Fruit fly (Drosophila melanogaster) whole organism, embryonic: Measurements from ENCODE around the gene CG14326.

Experiments used
- Bgb ChIP-seq: fragments of 200-800 bp; sonication (Bioruptor generic); IDR thresholded peaks from 2 replicates; pipeline ENCODE4 v1.3.6; 2022; ENCODE audit warnings: missing biosample characterization, missing genetic modification characterization; ENCODE audit not compliant: partially characterized antibody
- BtbVII ChIP-seq: fragments of 200-800 bp; sonication (Bioruptor generic); optimal IDR thresholded peaks from 3 replicates; lab custom pipeline; 2017; ENCODE audit warnings: missing biosample characterization, mild to moderate bottlenecking, missing genetic modification characterization
- CG10267 ChIP-seq: fragments of 200-800 bp; sonication (Bioruptor generic); optimal IDR thresholded peaks from 2 replicates; lab custom pipeline; 2018; ENCODE audit warnings: missing biosample characterization, mild to moderate bottlenecking, missing genetic modification characterization, moderate library complexity
- CG11247 ChIP-seq: fragments of 200-800 bp; sonication (Bioruptor generic); IDR thresholded peaks from 2 replicates; pipeline ENCODE4 v1.3.6; 2022; ENCODE audit warnings: missing biosample characterization, missing genetic modification characterization
- CG12744 ChIP-seq: fragments of 200-800 bp; sonication (Bioruptor generic); optimal IDR thresholded peaks from 2 replicates; lab custom pipeline; 2016; ENCODE audit warnings: missing biosample characterization, missing genetic modification characterization
- CG13296 ChIP-seq: fragments of 200-800 bp; sonication (Bioruptor generic); optimal IDR thresholded peaks from 3 replicates; lab custom pipeline; 2018; ENCODE audit warnings: missing biosample characterization, mild to moderate bottlenecking, missing genetic modification characterization
- CG14014 ChIP-seq: fragments of 200-800 bp; sonication (Bioruptor generic); IDR thresholded peaks from 2 replicates; pipeline ENCODE4 v1.3.6; 2022; ENCODE audit warnings: missing biosample characterization, missing genetic modification characterization
- CG14710 ChIP-seq: fragments of 200-800 bp; sonication (Bioruptor generic); optimal IDR thresholded peaks from 3 replicates; lab custom pipeline; 2019; ENCODE audit warnings: missing biosample characterization, mild to moderate bottlenecking, missing genetic modification characterization, moderate library complexity
- CG1529 ChIP-seq: fragments of 200-800 bp; sonication (Bioruptor generic); optimal IDR thresholded peaks from 3 replicates; lab custom pipeline; 2018; ENCODE audit warnings: missing biosample characterization, missing genetic modification characterization
- CG1603 ChIP-seq: fragments of 200-800 bp; sonication (Bioruptor generic); optimal IDR thresholded peaks from 2 replicates; lab custom pipeline; 2019; ENCODE audit warnings: missing biosample characterization, mild to moderate bottlenecking, missing genetic modification characterization, moderate library complexity
- CG17802 ChIP-seq: fragments of 200-800 bp; sonication (Bioruptor generic); optimal IDR thresholded peaks from 2 replicates; lab custom pipeline; 2018; ENCODE audit warnings: missing biosample characterization, mild to moderate bottlenecking, missing genetic modification characterization, moderate library complexity
- CG17912 ChIP-seq: fragments of 200-800 bp; sonication (Bioruptor generic); optimal IDR thresholded peaks from 2 replicates; lab custom pipeline; 2018; ENCODE audit warnings: missing biosample characterization, mild to moderate bottlenecking, missing genetic modification characterization
- CG18262 ChIP-seq: fragments of 200-800 bp; optimal IDR thresholded peaks from 3 replicates; lab custom pipeline; 2019; ENCODE audit warnings: missing biosample characterization, mild to moderate bottlenecking, missing genetic modification characterization, moderate library complexity
- CG2202 ChIP-seq: fragments of 200-800 bp; sonication (Bioruptor generic); optimal IDR thresholded peaks from 2 replicates; lab custom pipeline; 2018; ENCODE audit warnings: missing biosample characterization, mild to moderate bottlenecking, missing genetic modification characterization
- CG31365 ChIP-seq: fragments of 200-800 bp; sonication (Bioruptor generic); optimal IDR thresholded peaks from 2 replicates; lab custom pipeline; 2018; ENCODE audit warnings: missing biosample characterization, mild to moderate bottlenecking, missing genetic modification characterization
- CG6854 ChIP-seq: fragments of 200-800 bp; sonication (Bioruptor generic); optimal IDR thresholded peaks from 3 replicates; lab custom pipeline; 2017; ENCODE audit warnings: missing biosample characterization, mild to moderate bottlenecking, missing genetic modification characterization
- CG8388 ChIP-seq: fragments of 200-800 bp; sonication (Bioruptor generic); optimal IDR thresholded peaks from 2 replicates; lab custom pipeline; 2019; ENCODE audit warnings: missing biosample characterization, mild to moderate bottlenecking, missing genetic modification characterization, moderate library complexity
- CG8944 ChIP-seq: fragments of 200-800 bp; sonication (Bioruptor generic); optimal IDR thresholded peaks from 3 replicates; lab custom pipeline; 2016; ENCODE audit warnings: missing biosample characterization, missing genetic modification characterization
- CG9215 ChIP-seq: fragments of 200-800 bp; sonication (Bioruptor generic); IDR thresholded peaks from 2 replicates; pipeline ENCODE4 v1.3.6; 2022; ENCODE audit warnings: missing biosample characterization, missing genetic modification characterization
- CG9437 ChIP-seq: fragments of 200-800 bp; sonication (Bioruptor generic); optimal IDR thresholded peaks from 2 replicates; lab custom pipeline; 2018; ENCODE audit warnings: missing biosample characterization, mild to moderate bottlenecking, missing genetic modification characterization
- Dp ChIP-seq: fragments of 200-800 bp; sonication (Bioruptor generic); optimal IDR thresholded peaks from 2 replicates; lab custom pipeline; 2018; ENCODE audit warnings: missing biosample characterization, mild to moderate bottlenecking, missing genetic modification characterization, moderate library complexity
- Drgx ChIP-seq: fragments of 200-800 bp; sonication (Bioruptor generic); IDR thresholded peaks from 2 replicates; pipeline ENCODE4 v1.3.6; 2022; ENCODE audit warnings: missing biosample characterization, missing genetic modification characterization
- Ets65A ChIP-seq: fragments of 200-800 bp; sonication (Bioruptor generic); peaks from one replicate; lab custom pipeline; 2016; ENCODE audit warnings: missing biosample characterization, missing genetic modification characterization
- GATAe ChIP-seq: fragments of 200-800 bp; sonication (Bioruptor generic); conservative IDR thresholded peaks from 2 replicates; pipeline ENCODE4 v1.3.6; 2022; ENCODE audit warnings: missing biosample characterization, missing genetic modification characterization
- Hand ChIP-seq: fragments of 200-800 bp; sonication (Bioruptor generic); optimal IDR thresholded peaks from 2 replicates; lab custom pipeline; 2017; ENCODE audit warnings: mild to moderate bottlenecking, missing biosample characterization, missing genetic modification reagents, missing genetic modification characterization
- Mad ChIP-seq: fragments of 200-800 bp; sonication (Bioruptor generic); optimal IDR thresholded peaks from 2 replicates; lab custom pipeline; 2016; ENCODE audit warnings: missing biosample characterization, missing genetic modification characterization
- Max ChIP-seq: fragments of 200-800 bp; sonication (Bioruptor generic); optimal IDR thresholded peaks from 2 replicates; lab custom pipeline; 2016; ENCODE audit warnings: missing biosample characterization, mild to moderate bottlenecking, missing genetic modification characterization
- Mes4 ChIP-seq: fragments of 200-800 bp; sonication (Bioruptor generic); optimal IDR thresholded peaks from 2 replicates; lab custom pipeline; 2016; ENCODE audit warnings: missing biosample characterization, missing genetic modification characterization
- NfI ChIP-seq: fragments of 200-800 bp; sonication (Bioruptor generic); optimal IDR thresholded peaks from 3 replicates; lab custom pipeline; 2018; ENCODE audit warnings: missing biosample characterization, mild to moderate bottlenecking, missing genetic modification characterization, moderate library complexity
- Oli ChIP-seq: fragments of 200-800 bp; sonication (Bioruptor generic); optimal IDR thresholded peaks from 2 replicates; lab custom pipeline; 2018; ENCODE audit warnings: missing biosample characterization, mild to moderate bottlenecking, missing genetic modification characterization, moderate library complexity
- Pdp1 ChIP-seq, 2 experiments: fragments of 200-800 bp; sonication (Bioruptor generic); optimal IDR thresholded peaks; 3 replicates each; lab custom pipeline; 2016; ENCODE audit warnings: missing biosample characterization in 2 of 2, missing genetic modification characterization in 2 of 2, mild to moderate bottlenecking in 1 of 2, moderate library complexity in 1 of 2
- br ChIP-seq: fragments of >200 bp; optimal IDR thresholded peaks from 2 replicates; lab custom pipeline; 2017
- chn ChIP-seq: fragments of 200-800 bp; sonication (Bioruptor generic); optimal IDR thresholded peaks from 2 replicates; lab custom pipeline; 2016; ENCODE audit warnings: missing biosample characterization, missing genetic modification characterization
- dmrt11E ChIP-seq: fragments of 200-800 bp; sonication (Bioruptor generic); optimal IDR thresholded peaks from 3 replicates; lab custom pipeline; 2018; ENCODE audit warnings: missing biosample characterization, mild to moderate bottlenecking, missing genetic modification characterization, moderate library complexity
- gsb-n ChIP-seq: fragments of 200-800 bp; sonication (Bioruptor generic); optimal IDR thresholded peaks from 3 replicates; lab custom pipeline; 2018; ENCODE audit warnings: missing biosample characterization, mild to moderate bottlenecking, missing genetic modification characterization
- her ChIP-seq: fragments of 200-800 bp; sonication (Bioruptor generic); optimal IDR thresholded peaks from 2 replicates; lab custom pipeline; 2016; ENCODE audit warnings: missing biosample characterization, missing genetic modification characterization
- mam ChIP-seq: fragments of 200-800 bp; sonication (Bioruptor generic); optimal IDR thresholded peaks from 3 replicates; lab custom pipeline; 2016; ENCODE audit warnings: missing biosample characterization, missing genetic modification characterization
- nerfin-2 ChIP-seq: fragments of 200-800 bp; sonication (Bioruptor generic); IDR thresholded peaks from 2 replicates; pipeline ENCODE4 v1.3.6; 2022; ENCODE audit warnings: missing biosample characterization, missing genetic modification characterization; ENCODE audit not compliant: partially characterized antibody
- nmo ChIP-seq: fragments of 200-800 bp; sonication (Bioruptor generic); optimal IDR thresholded peaks from 2 replicates; lab custom pipeline; 2018; ENCODE audit warnings: missing biosample characterization, mild to moderate bottlenecking, missing genetic modification characterization, moderate library complexity
- nom ChIP-seq: fragments of 200-800 bp; sonication (Bioruptor generic); optimal IDR thresholded peaks from 2 replicates; lab custom pipeline; 2017; ENCODE audit warnings: missing biosample characterization, missing genetic modification characterization, mild to moderate bottlenecking, moderate library complexity, missing genetic modification reagents
- odd ChIP-seq: fragments of 200-800 bp; sonication (Bioruptor generic); optimal IDR thresholded peaks from 2 replicates; lab custom pipeline; 2017; ENCODE audit warnings: missing biosample characterization, mild to moderate bottlenecking, missing genetic modification characterization
- peb ChIP-seq: fragments of 200-800 bp; sonication (Bioruptor generic); IDR thresholded peaks from 2 replicates; pipeline ENCODE4 v1.3.6; 2022; ENCODE audit warnings: missing biosample characterization, missing genetic modification characterization
- pum ChIP-seq: fragments of 200-800 bp; sonication (Bioruptor generic); optimal IDR thresholded peaks from 2 replicates; lab custom pipeline; 2016; ENCODE audit warnings: missing biosample characterization, missing genetic modification characterization
- ranshi ChIP-seq: fragments of 200-800 bp; sonication (Bioruptor generic); IDR thresholded peaks from 2 replicates; pipeline ENCODE4 v1.3.6; 2022; ENCODE audit warnings: missing biosample characterization, missing genetic modification characterization
- salm ChIP-seq: fragments of 200-800 bp; sonication (Bioruptor generic); optimal IDR thresholded peaks from 2 replicates; lab custom pipeline; 2018; ENCODE audit warnings: missing biosample characterization, mild to moderate bottlenecking, missing genetic modification characterization
- schlank ChIP-seq: fragments of 200-800 bp; sonication (Bioruptor generic); optimal IDR thresholded peaks from 2 replicates; lab custom pipeline; 2018; ENCODE audit warnings: missing biosample characterization, mild to moderate bottlenecking, missing genetic modification characterization
- tap ChIP-seq: fragments of 200-800 bp; optimal IDR thresholded peaks from 3 replicates; lab custom pipeline; 2019; ENCODE audit warnings: missing biosample characterization, mild to moderate bottlenecking, missing genetic modification characterization, moderate library complexity
- tin ChIP-seq: fragments of 200-800 bp; sonication (Bioruptor generic); optimal IDR thresholded peaks from 3 replicates; lab custom pipeline; 2016; ENCODE audit warnings: missing biosample characterization, missing genetic modification characterization
- tio ChIP-seq: fragments of 200-800 bp; sonication (Bioruptor generic); optimal IDR thresholded peaks from 2 replicates; lab custom pipeline; 2017; ENCODE audit warnings: missing biosample characterization, missing genetic modification characterization, inconsistent platforms
- vvl ChIP-seq: fragments of 200-800 bp; sonication (Bioruptor generic); IDR thresholded peaks from 2 replicates; pipeline ENCODE4 v1.3.6; 2022; ENCODE audit warnings: missing biosample characterization, missing genetic modification characterization
- zen ChIP-seq: fragments of 200-800 bp; sonication (Bioruptor generic); optimal IDR thresholded peaks from 3 replicates; lab custom pipeline; 2018; ENCODE audit warnings: missing biosample characterization, mild to moderate bottlenecking, missing genetic modification characterization, moderate library complexity

The CG14326 gene

dm6 chr3R:17655040-17655439, 36.1 kb downstream of the CG14326 start (continued):
- TF ChIP-seq Mes4 (GFP tag; lab: Kevin White, UChicago) (peak; percentile 17), CG8944 (GFP tag; lab: Kevin White, UChicago) (no peak), tio (GFP tag; lab: Kevin White, UChicago) (no peak), CG11247 (no peak), Mad (GFP tag; lab: Kevin White, UChicago) (no peak), nerfin-2 (GFP tag; lab: Robert Waterston, UW) (no peak), NfI (GFP tag; lab: Kevin White, UChicago) (peak; percentile 56), br (lab: Kevin White, UChicago) (no peak), Max (GFP tag; lab: Kevin White, UChicago) (no peak), Hand (no peak), CG1603 (tag; lab: Kevin White, UChicago) (peak; percentile 56), BtbVII (no peak), Bgb (GFP tag; lab: Robert Waterston, UW) (no peak), tap (tag; lab: Kevin White, UChicago) (peak; percentile 2), CG1529 (GFP tag; lab: Kevin White, UChicago) (peak; percentile 37), vvl (0 out of 2 replicates have a peak, but pooled peaks have one; percentile 20), schlank (tag; lab: Kevin White, UChicago) (no peak), CG8388 (GFP tag; lab: Kevin White, UChicago) (peak; percentile 48), GATAe (GFP tag; lab: Robert Waterston, UW) (no peak), CG17912 (GFP tag; lab: Kevin White, UChicago) (no peak), her (GFP tag; lab: Kevin White, UChicago) (no peak), CG31365 (tag; lab: Kevin White, UChicago) (peak; percentile 15), pum (GFP tag; lab: Kevin White, UChicago) (no peak), Pdp1 (GFP tag; optimal IDR thresholded peaks at IDR 0.05; lab: Kevin White, UChicago) (no peak), gsb-n (tag; lab: Kevin White, UChicago) (peak; percentile 38), Drgx (GFP tag; lab: Robert Waterston, UW) (no peak), nom (GFP tag; lab: Kevin White, UChicago) (no peak), mam (GFP tag; lab: Kevin White, UChicago) (no peak), CG9215 (GFP tag; lab: Robert Waterston, UW) (no peak), CG9437 (peak; percentile 1), Ets65A (GFP tag; lab: Kevin White, UChicago) (no peak), tin (no peak), nmo (GFP tag; lab: Kevin White, UChicago) (no peak), salm (tag; lab: Kevin White, UChicago) (peak; percentile 29), CG17802 (tag; lab: Kevin White, UChicago) (no peak), CG12744 (GFP tag; lab: Kevin White, UChicago) (peak; percentile 21), peb (GFP tag; lab: Robert Waterston, UW) (no peak), CG2202 (tag; lab: Kevin White, UChicago) (peak; percentile 65), CG14710 (tag; lab: Kevin White, UChicago) (peak; percentile 28), zen (tag; lab: Kevin White, UChicago) (peak; percentile 63), Oli (peak; percentile 5), odd (peak; percentile 63), dmrt11E (tag; lab: Kevin White, UChicago) (peak; percentile 21), CG18262 (peak; percentile 5), ranshi (GFP tag; lab: Robert Waterston, UW) (peak; percentile 16; the same call in 1 of the 2 replicates), chn (GFP tag; lab: Kevin White, UChicago) (no peak), CG14014 (GFP tag; lab: Robert Waterston, UW) (peak; percentile 24; the same call in 1 of the 2 replicates), CG13296 (peak; percentile 13), Dp (no peak), CG6854 (GFP tag; lab: Kevin White, UChicago) (no peak), CG10267 (tag; lab: Kevin White, UChicago) (peak; percentile 10)
